Worm (Caenorhabditis elegans): Measurements from ENCODE around the gene gakh-1.

ce11 chrX:5819702-5820470, 37.6 kb downstream of the gakh-1 start:
- TF ChIP-seq sea-1 (GFP tag; conservative IDR thresholded peaks at IDR 0.05) (no peak), ama-1 (optimal IDR thresholded peaks at IDR 0.05) (no peak), tbx-37 (GFP tag; conservative IDR thresholded peaks at IDR 0.05) (no peak), tra-4 (tag; optimal IDR thresholded peaks at IDR 0.05) (no peak), flt-1 (GFP tag; IDR thresholded peaks at IDR 0.05) (no peak), hmbx-1 (tag; optimal IDR thresholded peaks at IDR 0.05) (no peak), B0310.2 (tag; optimal IDR thresholded peaks at IDR 0.05) (no peak), tbx-11 (GFP tag; IDR thresholded peaks at IDR 0.05) (no peak), ceh-13 (GFP tag; optimal IDR thresholded peaks at IDR 0.05) (no peak), F13C5.2 (tag; optimal IDR thresholded peaks at IDR 0.05) (no peak)
